Worm (Caenorhabditis elegans): ENCODE results near the gene F22F7.7.

DNA sequence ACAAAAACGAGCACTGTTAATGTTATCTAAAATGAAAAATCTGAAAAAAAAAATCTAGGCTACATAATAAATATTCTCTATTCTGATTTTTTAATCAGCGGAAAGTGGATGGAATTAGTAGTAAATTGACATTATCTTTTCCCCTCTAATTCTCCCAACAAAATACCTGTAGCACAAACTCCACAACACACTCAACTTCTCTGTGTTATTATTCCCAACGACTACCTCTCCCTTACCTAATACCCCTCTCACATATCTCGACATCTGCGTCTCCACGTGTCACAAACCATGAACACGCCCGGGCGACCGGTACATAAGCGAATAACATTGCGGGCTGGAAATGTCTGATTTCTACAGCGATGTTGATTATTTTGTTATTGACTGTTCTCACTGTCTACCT lies 43.3 kb upstream of the F22F7.7 start, which contains the start of gene cyp-33C2:
- TF ChIP-seq attf-5 (GFP tag; optimal IDR thresholded peaks at IDR 0.05) (no peak), xnd-1 (tag; optimal IDR thresholded peaks at IDR 0.05) (no peak), F39B2.1 (GFP tag; IDR thresholded peaks at IDR 0.05) (no peak), lin-54 (GFP tag; optimal IDR thresholded peaks at IDR 0.05) (no peak), ekl-4 (GFP tag; IDR thresholded peaks at IDR 0.05) (no peak), Y79H2A.3 (GFP tag; conservative IDR thresholded peaks at IDR 0.05) (no peak), snpc-1.3 (tag; optimal IDR thresholded peaks at IDR 0.05; ENCODE audit: insufficient read depth) (no peak), ceh-100 (GFP tag; IDR thresholded peaks at IDR 0.05) (no peak), F55B11.4 (tag; optimal IDR thresholded peaks at IDR 0.05; ENCODE audit: borderline replicate concordance, insufficient read depth) (no peak), lin-35 (GFP tag; optimal IDR thresholded peaks at IDR 0.05) (no peak), mxl-1 (tag; optimal IDR thresholded peaks at IDR 0.05) (no peak), lin-40 (tag; optimal IDR thresholded peaks at IDR 0.05) (no peak), unc-62 (GFP tag; optimal IDR thresholded peaks at IDR 0.05) (no peak)

Measured in whole organism, young adult.